Worm (Caenorhabditis elegans) whole organism, L3 larva: ENCODE data around the gene dcr-1.
A peak's percentile ranks its signal among the peaks of the same experiment; 100 is the strongest.

ENCODE experiments used
- aly-2 ChIP-seq: fragments of 150-350 bp; optimal IDR thresholded peaks from 2 replicates; lab custom pipeline; 2014; ENCODE audit warnings: missing biosample characterization, missing genetic modification characterization
- egl-27 ChIP-seq: sonication (generic microtip); optimal IDR thresholded peaks from 4 replicates; lab custom pipeline; 2017; ENCODE audit warnings: missing biosample characterization, missing genetic modification reagents, missing genetic modification characterization
- egl-5 ChIP-seq: fragments of 150-350 bp; optimal IDR thresholded peaks from 2 replicates; lab custom pipeline; 2017; ENCODE audit warnings: missing biosample characterization, missing genetic modification reagents, missing genetic modification characterization, inconsistent platforms
- nhr-237 ChIP-seq: fragments of 150-350 bp; optimal IDR thresholded peaks from 2 replicates; lab custom pipeline; 2014; ENCODE audit warnings: missing biosample characterization, missing genetic modification characterization
- zag-1 ChIP-seq: fragments of 150-350 bp; optimal IDR thresholded peaks from 2 replicates; lab custom pipeline; 2014; ENCODE audit warnings: missing biosample characterization, missing genetic modification characterization

ce11 chrIII:8093079-8093623 lies 13.1 kb upstream of the dcr-1 start, which contains the start of gene K06H7.2:
- TF ChIP-seq aly-2 (tag; lab: Kevin White, UChicago): no peak
- TF ChIP-seq nhr-237: no peak
- TF ChIP-seq zag-1: no peak
- TF ChIP-seq egl-5 (tag; lab: Kevin White, UChicago): peak; percentile 87
- TF ChIP-seq egl-27 (tag; lab: Kevin White, UChicago): no peak
